Fruit fly (Drosophila melanogaster): Measurements from ENCODE around the gene Pus10.

Gene Pus10

DNA sequence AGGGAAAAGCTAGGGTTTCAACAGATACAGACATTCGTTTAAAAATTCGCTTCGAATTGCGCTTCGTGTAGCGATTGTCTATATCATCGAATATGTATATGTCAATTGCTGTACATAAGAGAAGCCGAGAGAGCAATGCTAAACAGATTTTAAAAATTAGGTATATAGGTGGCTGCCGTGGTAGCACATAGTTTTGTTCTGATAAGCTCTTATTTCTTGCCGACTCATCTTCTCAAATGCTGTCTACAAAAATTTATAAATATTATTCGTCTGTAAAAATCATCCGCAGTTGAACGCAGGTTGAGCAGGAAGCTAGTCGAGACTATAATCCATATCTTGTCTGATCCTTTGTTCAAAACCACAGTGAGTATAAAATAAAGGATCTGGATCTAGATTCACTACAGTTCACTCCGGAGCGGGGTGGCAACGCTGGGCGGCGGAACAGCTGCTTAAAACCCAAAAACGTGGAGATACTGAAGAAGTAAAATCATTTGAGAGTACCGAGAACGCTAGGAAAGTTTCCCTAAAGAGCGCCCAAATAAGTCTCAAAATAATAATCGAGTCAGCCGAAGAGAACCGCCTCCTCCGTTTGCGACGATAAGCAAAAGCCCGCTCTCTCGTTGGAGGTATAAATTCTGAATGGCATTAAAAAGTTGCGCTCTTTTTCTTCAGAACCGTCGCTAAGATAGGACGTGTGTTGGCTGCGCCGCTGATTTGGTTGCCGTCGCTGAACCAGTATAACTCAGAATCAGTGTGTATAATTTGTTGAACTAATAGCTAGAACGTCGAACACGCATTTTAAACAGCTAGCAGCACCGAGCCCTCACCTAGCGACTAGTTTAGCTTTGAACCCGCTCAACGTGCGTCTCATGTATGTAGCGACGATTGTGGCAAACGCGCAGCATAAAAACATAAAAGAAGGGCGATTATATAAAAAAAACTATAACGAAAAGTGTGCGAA is 47.3 kb downstream of the Pus10 start (continued):
- peak; percentile 38 for TF ChIP-seq CG9727 (GFP tag; optimal IDR thresholded peaks at IDR 0.05)
- TF ChIP-seq Hr51 (GFP tag; optimal IDR thresholded peaks at IDR 0.05) = no peak
- TF ChIP-seq pita (GFP tag; optimal IDR thresholded peaks at IDR 0.05) = peak; percentile 27
- TF ChIP-seq Pdp1 (GFP tag; optimal IDR thresholded peaks at IDR 0.05) = peak in 1 of 2 experiments; percentile 69
- peak; percentile 79 for TF ChIP-seq Med (GFP tag)
- peak; percentile 61 for TF ChIP-seq MESR4 (GFP tag; optimal IDR thresholded peaks at IDR 0.05)
- no peak for TF ChIP-seq danr (GFP tag; IDR thresholded peaks at IDR 0.05)
- 0 out of 2 replicates have a peak, but pooled peaks have one; percentile 11 for TF ChIP-seq cas (GFP tag; IDR thresholded peaks at IDR 0.05)
- no peak for TF ChIP-seq CG10274 (GFP tag; optimal IDR thresholded peaks at IDR 0.05)
- TF ChIP-seq org-1 (GFP tag; optimal IDR thresholded peaks at IDR 0.05) = no peak
- peak; percentile 59 for TF ChIP-seq E2f2 (GFP tag; IDR thresholded peaks at IDR 0.05)
- TF ChIP-seq BtbVII (GFP tag; optimal IDR thresholded peaks at IDR 0.05) = peak; percentile 59
- no peak for TF ChIP-seq CG18764 (GFP tag; optimal IDR thresholded peaks at IDR 0.05)
- TF ChIP-seq exex (tag; optimal IDR thresholded peaks at IDR 0.05) = peak; percentile 47
- peak; percentile 35 for TF ChIP-seq grau (tag; optimal IDR thresholded peaks at IDR 0.05)
- peak; percentile 34 for TF ChIP-seq CG1603 (tag; optimal IDR thresholded peaks at IDR 0.05)
- peak; percentile 25 for TF ChIP-seq CG2712 (tag; optimal IDR thresholded peaks at IDR 0.05)
- TF ChIP-seq da (GFP tag; optimal IDR thresholded peaks at IDR 0.05) = no peak
- TF ChIP-seq CG7745 (tag; optimal IDR thresholded peaks at IDR 0.05) = no peak
- TF ChIP-seq CG3838 (GFP tag; optimal IDR thresholded peaks at IDR 0.05) = no peak
- TF ChIP-seq CG11093 (GFP tag; IDR thresholded peaks at IDR 0.05) = no peak
- peak; percentile 61; the same call in 1 of the 2 replicates for TF ChIP-seq chm (GFP tag; IDR thresholded peaks at IDR 0.05)
- TF ChIP-seq pzg (GFP tag; optimal IDR thresholded peaks at IDR 0.05) = peak; percentile 63
- TF ChIP-seq tna (GFP tag; IDR thresholded peaks at IDR 0.05; ENCODE audit: partially characterized antibody) = no peak
- no peak for TF ChIP-seq fru (optimal IDR thresholded peaks at IDR 0.05)
- no peak for TF ChIP-seq CG5953 (GFP tag; IDR thresholded peaks at IDR 0.05)
- TF ChIP-seq gcm2 (GFP tag; optimal IDR thresholded peaks at IDR 0.05) = no peak
- no peak for TF ChIP-seq crol (GFP tag; IDR thresholded peaks at IDR 0.05)
- TF ChIP-seq CG13624 (GFP tag; optimal IDR thresholded peaks at IDR 0.05) = peak; percentile 33
- TF ChIP-seq CG2199 (GFP tag; IDR thresholded peaks at IDR 0.05) = no peak
- TF ChIP-seq kah (GFP tag; optimal IDR thresholded peaks at IDR 0.05) = no peak
- no peak for TF ChIP-seq Hmx (GFP tag; optimal IDR thresholded peaks at IDR 0.05)
- TF ChIP-seq CG34376 (GFP tag; optimal IDR thresholded peaks at IDR 0.05) = peak; percentile 89
- no peak for TF ChIP-seq scrt (GFP tag; optimal IDR thresholded peaks at IDR 0.05)
- TF ChIP-seq Dll (GFP tag; IDR thresholded peaks at IDR 0.05; ENCODE audit: partially characterized antibody) = peak; percentile 53; the same call in 3 of the 4 replicates
- TF ChIP-seq CG6813 (GFP tag; optimal IDR thresholded peaks at IDR 0.05) = no peak
- no peak for TF ChIP-seq CG8290 (GFP tag; optimal IDR thresholded peaks at IDR 0.05)
- TF ChIP-seq CG8290 (tag; optimal IDR thresholded peaks at IDR 0.05) = peak in 1 of 2 experiments; percentile 53
- peak; percentile 17 for TF ChIP-seq CG15601 (tag; optimal IDR thresholded peaks at IDR 0.05)
- TF ChIP-seq sim (GFP tag; IDR thresholded peaks at IDR 0.05) = no peak
- no peak for TF ChIP-seq HmgZ (tag; optimal IDR thresholded peaks at IDR 0.05)
- peak; percentile 56 for TF ChIP-seq CG17385 (GFP tag; optimal IDR thresholded peaks at IDR 0.05)
- TF ChIP-seq Aef1 (GFP tag; IDR thresholded peaks at IDR 0.05) = no peak
- TF ChIP-seq lilli (GFP tag; optimal IDR thresholded peaks at IDR 0.05) = peak; percentile 29
- TF ChIP-seq CG13287 (GFP tag; IDR thresholded peaks at IDR 0.05; ENCODE audit: partially characterized antibody) = peak; percentile 52
- no peak for TF ChIP-seq bowl (GFP tag; IDR thresholded peaks at IDR 0.05)
- TF ChIP-seq CG3163 (GFP tag; optimal IDR thresholded peaks at IDR 0.05) = peak; percentile 98
- TF ChIP-seq twi (tag; optimal IDR thresholded peaks at IDR 0.05) = no peak
- peak; percentile 0 for TF ChIP-seq CG13424 (tag; optimal IDR thresholded peaks at IDR 0.05)

Data from whole organism, embryonic.